Fruit fly (Drosophila melanogaster) whole organism, embryonic: ENCODE measurements around the gene CG42758.
A peak's percentile ranks its signal among the peaks of the same experiment; 100 is the strongest.

Experiments
- CG10147 ChIP-seq: fragments of 200-800 bp; sonication (Bioruptor generic); optimal IDR thresholded peaks from 2 replicates; lab custom pipeline; 2019; ENCODE audit warnings: missing biosample characterization, mild to moderate bottlenecking, missing genetic modification characterization, moderate library complexity
- CG10543 ChIP-seq: fragments of 200-800 bp; sonication (Bioruptor generic); optimal IDR thresholded peaks from 3 replicates; lab custom pipeline; 2017; ENCODE audit warnings: missing biosample characterization, mild to moderate bottlenecking, missing genetic modification characterization, moderate library complexity
- CG11085 ChIP-seq: fragments of 200-800 bp; sonication (Bioruptor generic); IDR thresholded peaks from 2 replicates; pipeline ENCODE4 v1.3.6; 2022; ENCODE audit warnings: missing biosample characterization, missing genetic modification characterization
- CG11247 ChIP-seq: fragments of 200-800 bp; sonication (Bioruptor generic); IDR thresholded peaks from 2 replicates; pipeline ENCODE4 v1.3.6; 2022; ENCODE audit warnings: missing biosample characterization, missing genetic modification characterization
- CG12219 ChIP-seq: fragments of 200-800 bp; sonication (Bioruptor generic); optimal IDR thresholded peaks from 3 replicates; lab custom pipeline; 2018; ENCODE audit warnings: missing biosample characterization, mild to moderate bottlenecking, missing genetic modification characterization
- CG12744 ChIP-seq: fragments of 200-800 bp; sonication (Bioruptor generic); optimal IDR thresholded peaks from 2 replicates; lab custom pipeline; 2016; ENCODE audit warnings: missing biosample characterization, missing genetic modification characterization
- CG12769 ChIP-seq: fragments of 200-800 bp; sonication (Bioruptor generic); optimal IDR thresholded peaks from 2 replicates; lab custom pipeline; 2019; ENCODE audit warnings: missing biosample characterization, mild to moderate bottlenecking, missing genetic modification characterization, moderate library complexity
- CG16813 ChIP-seq: fragments of 200-800 bp; sonication (Bioruptor generic); IDR thresholded peaks from 3 replicates; pipeline ENCODE4 v1.3.6; 2022; ENCODE audit warnings: missing biosample characterization, missing genetic modification characterization; ENCODE audit not compliant: partially characterized antibody
- CG17186 ChIP-seq: fragments of 200-800 bp; sonication (Bioruptor generic); optimal IDR thresholded peaks from 3 replicates; lab custom pipeline; 2017; ENCODE audit warnings: missing biosample characterization, missing genetic modification reagents, missing genetic modification characterization
- CG18599 ChIP-seq: fragments of 200-800 bp; sonication (Bioruptor generic); optimal IDR thresholded peaks from 3 replicates; lab custom pipeline; 2017; ENCODE audit warnings: missing biosample characterization, missing genetic modification characterization, mild to moderate bottlenecking, moderate library complexity, missing genetic modification reagents
- CG2678 ChIP-seq: fragments of 200-800 bp; sonication (Bioruptor generic); optimal IDR thresholded peaks from 3 replicates; lab custom pipeline; 2019; ENCODE audit warnings: missing biosample characterization, mild to moderate bottlenecking, missing genetic modification characterization, moderate library complexity
- CG2875 ChIP-seq: fragments of 200-800 bp; sonication (Bioruptor generic); optimal IDR thresholded peaks from 2 replicates; lab custom pipeline; 2017; ENCODE audit warnings: missing biosample characterization, mild to moderate bottlenecking, missing genetic modification characterization, missing genetic modification reagents
- CG30020 ChIP-seq: fragments of 200-800 bp; optimal IDR thresholded peaks from 2 replicates; lab custom pipeline; 2019; ENCODE audit warnings: missing biosample characterization, mild to moderate bottlenecking, missing genetic modification characterization, moderate library complexity
- CG31441 ChIP-seq: fragments of 200-800 bp; sonication (Bioruptor generic); IDR thresholded peaks from 2 replicates; pipeline ENCODE4 v1.3.6; 2022; ENCODE audit warnings: missing biosample characterization, missing genetic modification characterization
- CG32532 ChIP-seq: fragments of 200-800 bp; sonication (Bioruptor generic); IDR thresholded peaks from 2 replicates; pipeline ENCODE4 v1.3.6; 2022; ENCODE audit warnings: missing biosample characterization, missing genetic modification characterization
- CG4404 ChIP-seq: fragments of 200-800 bp; sonication (Bioruptor generic); IDR thresholded peaks from 2 replicates; pipeline ENCODE4 v1.3.6; 2022; ENCODE audit warnings: missing biosample characterization, missing genetic modification characterization
- CG4854 ChIP-seq: fragments of 200-800 bp; sonication (Bioruptor generic); optimal IDR thresholded peaks from 2 replicates; lab custom pipeline; 2016; ENCODE audit warnings: missing biosample characterization, missing genetic modification characterization, inconsistent platforms
- CG6683 ChIP-seq: fragments of 200-800 bp; sonication (Bioruptor generic); optimal IDR thresholded peaks from 2 replicates; lab custom pipeline; 2017; ENCODE audit warnings: missing biosample characterization, mild to moderate bottlenecking, missing genetic modification characterization, missing genetic modification reagents
- CG7987 ChIP-seq: fragments of 200-800 bp; sonication (Bioruptor generic); optimal IDR thresholded peaks from 2 replicates; lab custom pipeline; 2018; ENCODE audit warnings: missing biosample characterization, mild to moderate bottlenecking, missing genetic modification characterization, moderate library complexity
- CG8388 ChIP-seq: fragments of 200-800 bp; sonication (Bioruptor generic); optimal IDR thresholded peaks from 2 replicates; lab custom pipeline; 2019; ENCODE audit warnings: missing biosample characterization, mild to moderate bottlenecking, missing genetic modification characterization, moderate library complexity
- CHES-1-like ChIP-seq: fragments of 200-800 bp; sonication (Bioruptor generic); optimal IDR thresholded peaks from 2 replicates; lab custom pipeline; 2016; ENCODE audit warnings: missing biosample characterization, missing genetic modification characterization
- Doc2 ChIP-seq: fragments of 200-800 bp; sonication (Bioruptor generic); IDR thresholded peaks from 2 replicates; pipeline ENCODE4 v1.3.6; 2022; ENCODE audit warnings: missing biosample characterization, missing genetic modification characterization
- Fer1 ChIP-seq: fragments of 200-800 bp; sonication (Bioruptor generic); optimal IDR thresholded peaks from 2 replicates; lab custom pipeline; 2017; ENCODE audit warnings: missing biosample characterization, mild to moderate bottlenecking, missing genetic modification characterization
- Med ChIP-seq: fragments of 200-800 bp; sonication (Bioruptor generic); peaks from one replicate; lab custom pipeline; 2016; ENCODE audit warnings: missing biosample characterization, missing genetic modification characterization, mild to moderate bottlenecking, inconsistent platforms, moderate library complexity
- Meics ChIP-seq: fragments of 200-800 bp; sonication (Bioruptor generic); optimal IDR thresholded peaks from 2 replicates; lab custom pipeline; 2017; ENCODE audit warnings: missing biosample characterization, mild to moderate bottlenecking, missing genetic modification characterization
- NK7.1 ChIP-seq: fragments of 200-800 bp; sonication (Bioruptor generic); optimal IDR thresholded peaks from 3 replicates; lab custom pipeline; 2016; ENCODE audit warnings: missing biosample characterization, missing genetic modification characterization
- PHDP ChIP-seq: fragments of 200-800 bp; sonication (Bioruptor generic); optimal IDR thresholded peaks from 3 replicates; lab custom pipeline; 2018; ENCODE audit warnings: missing biosample characterization, mild to moderate bottlenecking, missing genetic modification characterization, moderate library complexity
- Scr ChIP-seq: fragments of 200-800 bp; sonication (Bioruptor generic); IDR thresholded peaks from 2 replicates; pipeline ENCODE4 v1.3.6; 2022; ENCODE audit warnings: missing biosample characterization, missing genetic modification characterization; ENCODE audit not compliant: partially characterized antibody
- Stat92E ChIP-seq, 3 experiments: fragments of >200 bp in 2 of 3; fragments of 200-800 bp in 1 of 3; sonication (Bioruptor generic) in 1 of 3; optimal IDR thresholded peaks; 2 replicates each; lab custom pipeline; 2017 to 2019; ENCODE audit warnings: missing biosample characterization in 3 of 3, missing genetic modification characterization in 3 of 3, mild to moderate bottlenecking in 1 of 3, moderate library complexity in 1 of 3
- Trl ChIP-seq, 3 experiments: fragments of >200 bp in 2 of 3; fragments of 200-800 bp in 1 of 3; sonication (Bioruptor generic) in 1 of 3; optimal IDR thresholded peaks; 2 replicates in 1 of 3; 3 replicates in 2 of 3; lab custom pipeline; 2016 to 2017; ENCODE audit warnings: missing biosample characterization in 1 of 3, missing genetic modification characterization in 1 of 3
- aop ChIP-seq: fragments of 200-800 bp; sonication (Bioruptor generic); IDR thresholded peaks from 2 replicates; pipeline ENCODE4 v1.3.6; 2022; ENCODE audit warnings: missing biosample characterization, missing genetic modification characterization
- bab2 ChIP-seq: fragments of 200-800 bp; sonication (Bioruptor generic); optimal IDR thresholded peaks from 2 replicates; lab custom pipeline; 2016; ENCODE audit warnings: missing biosample characterization, missing genetic modification characterization
- cad ChIP-seq: fragments of >200 bp; optimal IDR thresholded peaks from 2 replicates; lab custom pipeline; 2017; ENCODE audit warnings: missing biosample characterization, missing genetic modification characterization
- crol ChIP-seq: fragments of 200-800 bp; sonication (Bioruptor generic); IDR thresholded peaks from 2 replicates; pipeline ENCODE4 v1.3.6; 2022; ENCODE audit warnings: missing biosample characterization, missing genetic modification characterization
- dmrt11E ChIP-seq: fragments of 200-800 bp; sonication (Bioruptor generic); optimal IDR thresholded peaks from 3 replicates; lab custom pipeline; 2018; ENCODE audit warnings: missing biosample characterization, mild to moderate bottlenecking, missing genetic modification characterization, moderate library complexity
- gt ChIP-seq: fragments of 200-800 bp; sonication (Bioruptor generic); IDR thresholded peaks from 2 replicates; pipeline ENCODE4 v1.3.6; 2022; ENCODE audit warnings: missing biosample characterization, missing genetic modification characterization
- inv ChIP-seq: fragments of 200-800 bp; sonication (Bioruptor generic); IDR thresholded peaks from 2 replicates; pipeline ENCODE4 v1.3.6; 2022; ENCODE audit warnings: missing biosample characterization, missing genetic modification characterization; ENCODE audit not compliant: partially characterized antibody
- kah ChIP-seq: fragments of 200-800 bp; sonication (Bioruptor generic); optimal IDR thresholded peaks from 2 replicates; lab custom pipeline; 2018; ENCODE audit warnings: missing biosample characterization, mild to moderate bottlenecking, missing genetic modification characterization
- klu ChIP-seq: fragments of 200-800 bp; sonication (Bioruptor generic); IDR thresholded peaks from 2 replicates; pipeline ENCODE4 v1.3.6; 2022; ENCODE audit warnings: missing biosample characterization, missing genetic modification characterization
- lilli ChIP-seq: fragments of 200-800 bp; sonication (Bioruptor generic); optimal IDR thresholded peaks from 3 replicates; lab custom pipeline; 2016; ENCODE audit warnings: missing biosample characterization, missing genetic modification characterization
- nau ChIP-seq: fragments of 200-800 bp; sonication (Bioruptor generic); optimal IDR thresholded peaks from 3 replicates; lab custom pipeline; 2017; ENCODE audit warnings: missing biosample characterization, mild to moderate bottlenecking, missing genetic modification characterization, missing genetic modification reagents
- sens ChIP-seq: fragments of 200-800 bp; sonication (Bioruptor generic); peaks from one replicate; lab custom pipeline; 2016; ENCODE audit warnings: missing biosample characterization, missing genetic modification characterization
- sqz ChIP-seq: fragments of 200-800 bp; sonication (Bioruptor generic); optimal IDR thresholded peaks from 3 replicates; lab custom pipeline; 2018; ENCODE audit warnings: missing biosample characterization, mild to moderate bottlenecking, missing genetic modification characterization
- sug ChIP-seq: fragments of 200-800 bp; optimal IDR thresholded peaks from 2 replicates; lab custom pipeline; 2019; ENCODE audit warnings: missing biosample characterization, mild to moderate bottlenecking, missing genetic modification characterization, moderate library complexity
- tap ChIP-seq: fragments of 200-800 bp; optimal IDR thresholded peaks from 3 replicates; lab custom pipeline; 2019; ENCODE audit warnings: missing biosample characterization, mild to moderate bottlenecking, missing genetic modification characterization, moderate library complexity
- vvl ChIP-seq: fragments of 200-800 bp; sonication (Bioruptor generic); IDR thresholded peaks from 2 replicates; pipeline ENCODE4 v1.3.6; 2022; ENCODE audit warnings: missing biosample characterization, missing genetic modification characterization

CG42758 gene

dm6 chr3L:14549215-14549614 lies 18.0 kb upstream of the CG42758 start (continued):
- TF ChIP-seq CG7987 (GFP tag; lab: Kevin White, UChicago) (no peak), cad (GFP tag; lab: Kevin White, UChicago) (no peak), sqz (GFP tag; lab: Kevin White, UChicago) (peak; percentile 31), NK7.1 (peak; percentile 9), CG12769 (tag; lab: Kevin White, UChicago) (no peak), Doc2 (GFP tag; lab: Robert Waterston, UW) (no peak), Fer1 (peak; percentile 51), CG16813 (GFP tag; lab: Robert Waterston, UW) (no peak), kah (peak; percentile 21), CG18599 (peak; percentile 43), CG12744 (GFP tag; lab: Kevin White, UChicago) (no peak), lilli (GFP tag; lab: Kevin White, UChicago) (no peak), nau (GFP tag; lab: Kevin White, UChicago) (peak; percentile 54), crol (GFP tag; lab: Robert Waterston, UW) (no peak), CG12219 (GFP tag; lab: Kevin White, UChicago) (no peak), CG4404 (no peak), CG2678 (peak; percentile 26)
- TF ChIP-seq, all 482 proteins: peak for 51

- TF ChIP-seq Med (peak; percentile 60), PHDP (tag; lab: Kevin White, UChicago) (no peak), sens (GFP tag; lab: Kevin White, UChicago) (peak; percentile 54)
These were observed 17.3 kb upstream of the CG42758 start for dm6 chr3L:14549958-14550357.

dm6 chr3L:14550839-14551415 lies 16.3 kb upstream of the CG42758 start, which contains the start of gene Gbs-70E:
TSS of gene Gbs-70E (minus strand) at chr3L:14550975.
- TF ChIP-seq CG30020 (tag; lab: Kevin White, UChicago) (peak; percentile 69), CG10543 (GFP tag; lab: Kevin White, UChicago) (peak; percentile 94), CG32532 (GFP tag; lab: Robert Waterston, UW) (peak; percentile 92), CG4854 (peak; percentile 77), CG8388 (GFP tag; lab: Kevin White, UChicago) (peak; percentile 93), CHES-1-like (peak; percentile 94), Meics (peak; percentile 89), dmrt11E (tag; lab: Kevin White, UChicago) (peak; percentile 92), sqz (GFP tag; lab: Kevin White, UChicago) (peak; percentile 86), CG11247 (GFP tag; lab: Robert Waterston, UW) (peak; percentile 82), Trl (optimal IDR thresholded peaks at IDR 0.05; lab: Kevin White, UChicago) (peak; percentile 93 to 99), Trl (GFP tag; optimal IDR thresholded peaks at IDR 0.05; lab: Kevin White, UChicago) (peak; percentile 94), vvl (GFP tag; lab: Robert Waterston, UW) (peak; percentile 97), klu (peak; percentile 88; the same call in 1 of the 2 replicates), Stat92E (GFP tag; optimal IDR thresholded peaks at IDR 0.05; lab: Kevin White, UChicago) (peak in 1 of 3 experiments; percentile 98), CG17186 (peak; percentile 41), Scr (GFP tag; lab: Robert Waterston, UW) (0 out of 2 replicates have a peak, but pooled peaks have one; percentile 38), CG31441 (GFP tag; lab: Robert Waterston, UW) (peak; percentile 90), CG10147 (GFP tag; lab: Kevin White, UChicago) (peak; percentile 91), CG11085 (GFP tag; lab: Robert Waterston, UW) (peak; percentile 74), aop (GFP tag; lab: Robert Waterston, UW) (no peak), gt (GFP tag; lab: Robert Waterston, UW) (no peak), bab2 (GFP tag; lab: Kevin White, UChicago) (peak; percentile 93), CG4404 (peak; percentile 85; the same call in 1 of the 2 replicates), tap (tag; lab: Kevin White, UChicago) (peak; percentile 90), CG6683 (GFP tag; lab: Kevin White, UChicago) (peak; percentile 67), CG2875 (GFP tag; lab: Kevin White, UChicago) (peak; percentile 86), inv (GFP tag; lab: Robert Waterston, UW) (no peak), sug (tag; lab: Kevin White, UChicago) (peak; percentile 89)
